Worm (Caenorhabditis elegans): ENCODE data around the gene C07D8.6.

The C07D8.6 gene

DNA sequence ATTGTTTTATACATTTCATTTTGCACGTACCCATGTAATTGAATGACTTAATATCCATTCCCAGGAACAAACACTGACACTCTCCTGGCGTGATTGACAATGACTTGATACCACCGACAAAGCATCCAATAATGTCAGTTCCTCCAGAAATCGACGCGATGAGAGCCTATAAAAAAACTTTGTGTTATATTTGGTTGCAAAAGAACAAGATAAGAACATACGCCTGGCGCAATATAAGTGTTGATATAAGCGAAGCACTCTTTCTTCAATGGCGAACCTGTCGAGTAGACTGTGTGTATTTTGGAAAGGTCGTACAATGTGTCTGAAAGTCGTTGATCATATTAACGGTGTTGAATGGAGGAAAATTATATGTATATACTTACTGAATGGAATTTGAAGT is 38.2 kb upstream of the C07D8.6 start:
- TF ChIP-seq aly-2 (tag; optimal IDR thresholded peaks at IDR 0.05) (no peak), fos-1 (tag; optimal IDR thresholded peaks at IDR 0.05) (peak; percentile 10)

DNA sequence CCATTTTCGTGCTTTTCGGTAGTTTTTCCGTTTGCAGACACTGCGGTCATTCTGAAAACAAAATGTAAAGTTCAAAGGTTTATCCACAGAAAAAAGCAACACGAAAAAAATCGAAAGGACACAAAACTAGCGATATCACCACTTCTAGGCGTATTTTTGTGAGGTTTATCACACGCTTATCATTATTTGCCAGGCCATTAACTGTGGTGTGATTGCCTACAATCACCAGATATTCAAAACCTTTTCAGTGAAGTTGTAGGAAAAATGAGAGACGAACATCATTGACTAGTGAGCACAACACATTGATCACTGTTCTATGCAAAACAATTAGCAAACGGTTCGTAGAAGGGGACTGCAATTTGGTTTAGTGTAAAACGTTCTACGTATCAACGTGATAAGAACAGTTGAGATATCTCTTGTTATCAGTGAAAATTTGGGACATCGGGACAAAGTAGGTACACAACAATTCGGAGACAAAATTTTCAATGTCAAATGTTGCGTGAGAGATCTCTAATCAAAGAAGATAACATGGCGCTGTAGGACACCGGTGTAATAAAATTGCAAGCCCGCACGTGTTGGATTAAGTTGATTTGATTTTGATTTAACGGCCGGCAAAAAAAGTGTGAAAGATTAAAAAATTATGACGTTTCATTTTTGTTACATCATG is 35.7 kb upstream of the C07D8.6 start, which contains the start of gene sur-5:
sur-5 (minus strand) TSS at position 51 of the 667 bp plus-strand sequence.
- TF ChIP-seq fos-1 (tag; optimal IDR thresholded peaks at IDR 0.05) (peak; percentile 40), sem-4 (tag; optimal IDR thresholded peaks at IDR 0.05) (peak; percentile 47), egl-27 (tag; optimal IDR thresholded peaks at IDR 0.05) (no peak), mdl-1 (tag; optimal IDR thresholded peaks at IDR 0.05) (peak in 1 of 2 experiments; percentile 47), skn-1 (tag; optimal IDR thresholded peaks at IDR 0.05) (peak; percentile 35), sma-3 (GFP tag; optimal IDR thresholded peaks at IDR 0.05) (peak; percentile 43), nhr-77 (tag; optimal IDR thresholded peaks at IDR 0.05) (no peak), ztf-4 (tag; optimal IDR thresholded peaks at IDR 0.05) (no peak), nhr-6 (tag; optimal IDR thresholded peaks at IDR 0.05) (no peak), nhr-129 (tag; optimal IDR thresholded peaks at IDR 0.05) (peak; percentile 21), nhr-25 (tag; optimal IDR thresholded peaks at IDR 0.05) (peak; percentile 20), elt-1 (tag; optimal IDR thresholded peaks at IDR 0.05) (no peak), crh-2 (tag; optimal IDR thresholded peaks at IDR 0.05) (peak; percentile 49), sma-9 (GFP tag; optimal IDR thresholded peaks at IDR 0.05) (peak; percentile 83), sma-9 (tag; optimal IDR thresholded peaks at IDR 0.05) (no peak), nhr-21 (tag; optimal IDR thresholded peaks at IDR 0.05) (peak; percentile 50), nhr-12 (tag; optimal IDR thresholded peaks at IDR 0.05) (no peak), lin-13 (GFP tag; optimal IDR thresholded peaks at IDR 0.05) (no peak)

DNA sequence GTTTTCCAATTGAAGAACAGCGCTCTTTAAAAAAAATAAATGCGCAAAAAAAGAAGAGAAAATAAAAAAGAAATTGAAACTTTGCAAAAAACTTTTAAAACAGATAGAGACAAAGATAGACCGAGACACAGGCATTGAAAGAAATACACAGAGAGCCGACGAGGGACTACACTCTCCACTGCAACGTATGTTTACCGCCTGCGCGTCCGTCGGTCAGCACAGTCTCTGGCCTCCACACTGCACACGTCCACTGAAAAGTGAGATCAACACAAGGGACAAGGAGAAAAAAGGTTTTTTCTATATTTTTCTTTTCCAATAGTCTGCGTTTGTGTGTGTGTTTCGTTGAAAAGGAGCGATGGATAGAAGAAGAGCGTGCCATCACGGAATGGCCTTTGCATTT is 34.9 kb upstream of the C07D8.6 start:
- peak; percentile 52 for TF ChIP-seq nhr-25 (tag; optimal IDR thresholded peaks at IDR 0.05)
- peak; percentile 10 for TF ChIP-seq snpc-4 (tag; optimal IDR thresholded peaks at IDR 0.05)
- TF ChIP-seq skn-1 (tag; optimal IDR thresholded peaks at IDR 0.05): no peak
- peak; percentile 81 for TF ChIP-seq unc-55 (GFP tag; optimal IDR thresholded peaks at IDR 0.05)
- TF ChIP-seq lin-11 (tag; optimal IDR thresholded peaks at IDR 0.05): peak; percentile 37
- no peak for TF ChIP-seq egl-27 (tag; optimal IDR thresholded peaks at IDR 0.05)
- TF ChIP-seq zag-1 (tag; optimal IDR thresholded peaks at IDR 0.05): peak; percentile 76
- peak; percentile 85 for TF ChIP-seq crh-2 (tag; optimal IDR thresholded peaks at IDR 0.05)
- peak in 1 of 2 experiments; percentile 3 for TF ChIP-seq mdl-1 (tag; optimal IDR thresholded peaks at IDR 0.05)
- TF ChIP-seq blmp-1 (tag; optimal IDR thresholded peaks at IDR 0.05; ENCODE audit: insufficient read depth): peak; percentile 65
- no peak for TF ChIP-seq unc-39 (tag; optimal IDR thresholded peaks at IDR 0.05)
- TF ChIP-seq C34F6.9 (tag; optimal IDR thresholded peaks at IDR 0.05): peak; percentile 75
- TF ChIP-seq nhr-129 (tag; optimal IDR thresholded peaks at IDR 0.05): peak; percentile 84
- TF ChIP-seq fos-1 (tag; optimal IDR thresholded peaks at IDR 0.05): peak; percentile 73
- no peak for TF ChIP-seq elt-3 (tag; optimal IDR thresholded peaks at IDR 0.05)
- no peak for TF ChIP-seq peb-1 (tag; optimal IDR thresholded peaks at IDR 0.05)
- no peak for TF ChIP-seq gmeb-1 (tag; optimal IDR thresholded peaks at IDR 0.05)
- no peak for TF ChIP-seq mbf-1 (tag; optimal IDR thresholded peaks at IDR 0.05)
- TF ChIP-seq ceh-82 (tag; optimal IDR thresholded peaks at IDR 0.05): no peak
- peak; percentile 26 for TF ChIP-seq sma-3 (GFP tag; optimal IDR thresholded peaks at IDR 0.05)
- TF ChIP-seq unc-62 (GFP tag; optimal IDR thresholded peaks at IDR 0.05): no peak
- no peak for TF ChIP-seq nhr-10 (tag; optimal IDR thresholded peaks at IDR 0.05)
- no peak for TF ChIP-seq lin-39 (tag; optimal IDR thresholded peaks at IDR 0.05)
- peak; percentile 89 for TF ChIP-seq sma-9 (GFP tag; optimal IDR thresholded peaks at IDR 0.05)
- no peak for TF ChIP-seq sma-9 (tag; optimal IDR thresholded peaks at IDR 0.05)
- peak; percentile 14 for TF ChIP-seq nhr-6 (tag; optimal IDR thresholded peaks at IDR 0.05)
- TF ChIP-seq lsy-2 (tag; optimal IDR thresholded peaks at IDR 0.05): peak; percentile 11 to 59
- TF ChIP-seq F13H6.1 (tag; optimal IDR thresholded peaks at IDR 0.05): peak; percentile 85
- peak; percentile 13 for TF ChIP-seq Y55F3AM.14 (GFP tag; optimal IDR thresholded peaks at IDR 0.05)
- no peak for TF ChIP-seq nhr-21 (tag; optimal IDR thresholded peaks at IDR 0.05)
- no peak for TF ChIP-seq elt-1 (tag; optimal IDR thresholded peaks at IDR 0.05)

ce11 chrX:7309775-7310174 is 31.5 kb upstream of the C07D8.6 start, which contains the start of the genes his-38 and his-40:
Gene his-38 (minus strand): TSS chrX:7309875.
Gene his-40 (plus strand): TSS chrX:7310110.
- no peak for TF ChIP-seq sma-3 (GFP tag; optimal IDR thresholded peaks at IDR 0.05)
